Worm (Caenorhabditis elegans) whole organism, L3 larva: ENCODE measurements around the gene srt-45.

ENCODE experiments used
- R02D3.7 ChIP-seq: fragments of 150-350 bp; optimal IDR thresholded peaks from 2 replicates; lab custom pipeline; 2014; ENCODE audit warnings: missing biosample characterization, missing genetic modification characterization
- ZK546.5 ChIP-seq: sonication (generic microtip); optimal IDR thresholded peaks from 2 replicates; lab custom pipeline; 2017; ENCODE audit warnings: missing biosample characterization, missing genetic modification characterization
- aly-2 ChIP-seq: fragments of 150-350 bp; optimal IDR thresholded peaks from 2 replicates; lab custom pipeline; 2014; ENCODE audit warnings: missing biosample characterization, missing genetic modification characterization
- ceh-16 ChIP-seq: sonication (generic microtip); optimal IDR thresholded peaks from 2 replicates; lab custom pipeline; 2017; ENCODE audit warnings: missing biosample characterization, missing genetic modification characterization
- ceh-28 ChIP-seq: fragments of 150-350 bp; optimal IDR thresholded peaks from 2 replicates; lab custom pipeline; 2014; ENCODE audit warnings: missing biosample characterization, missing genetic modification reagents, missing genetic modification characterization
- ceh-9 ChIP-seq: sonication (generic microtip); optimal IDR thresholded peaks from 2 replicates; lab custom pipeline; 2018; ENCODE audit warnings: missing biosample characterization, missing genetic modification characterization
- daf-12 ChIP-seq: fragments of 150-350 bp; optimal IDR thresholded peaks from 2 replicates; lab custom pipeline; 2014; ENCODE audit warnings: missing biosample characterization, missing genetic modification reagents, missing genetic modification characterization
- egl-27 ChIP-seq: sonication (generic microtip); optimal IDR thresholded peaks from 4 replicates; lab custom pipeline; 2017; ENCODE audit warnings: missing biosample characterization, missing genetic modification reagents, missing genetic modification characterization
- egl-5 ChIP-seq: fragments of 150-350 bp; optimal IDR thresholded peaks from 2 replicates; lab custom pipeline; 2017; ENCODE audit warnings: missing biosample characterization, missing genetic modification reagents, missing genetic modification characterization, inconsistent platforms
- elt-1 ChIP-seq: fragments of 150-350 bp; optimal IDR thresholded peaks from 2 replicates; lab custom pipeline; 2014; ENCODE audit warnings: missing biosample characterization, missing genetic modification characterization
- elt-3 ChIP-seq, 3 experiments: fragments of 150-350 bp in 1 of 3; sonication (generic microtip) in 2 of 3; optimal IDR thresholded peaks; 2 replicates in 2 of 3; 4 replicates in 1 of 3; lab custom pipeline; 2014 to 2017; ENCODE audit warnings: missing biosample characterization in 3 of 3, missing genetic modification characterization in 3 of 3
- fkh-10 ChIP-seq: sonication (generic microtip); optimal IDR thresholded peaks from 2 replicates; lab custom pipeline; 2017; ENCODE audit warnings: missing biosample characterization, missing genetic modification reagents, missing genetic modification characterization
- fkh-2 ChIP-seq: fragments of 150-350 bp; optimal IDR thresholded peaks from 2 replicates; lab custom pipeline; 2014; ENCODE audit warnings: missing biosample characterization, missing genetic modification reagents, missing genetic modification characterization
- fos-1 ChIP-seq: fragments of 150-350 bp; optimal IDR thresholded peaks from 2 replicates; lab custom pipeline; 2014; ENCODE audit warnings: missing biosample characterization, missing genetic modification characterization
- hmg-11 ChIP-seq: sonication (generic microtip); optimal IDR thresholded peaks from 2 replicates; lab custom pipeline; 2016; ENCODE audit warnings: missing genetic modification characterization, missing compliant biosample characterization
- jun-1 ChIP-seq: fragments of 150-350 bp; optimal IDR thresholded peaks from 2 replicates; lab custom pipeline; 2014; ENCODE audit warnings: missing biosample characterization, missing genetic modification reagents, missing genetic modification characterization
- lin-15B ChIP-seq: fragments of 150-350 bp; optimal IDR thresholded peaks from 2 replicates; lab custom pipeline; 2014; ENCODE audit warnings: missing biosample characterization, missing genetic modification characterization
- mml-1 ChIP-seq: fragments of 150-350 bp; sonication (generic microtip); optimal IDR thresholded peaks from 3 replicates; lab custom pipeline; 2014; ENCODE audit warnings: missing biosample characterization, missing genetic modification characterization
- nfya-1 ChIP-seq: sonication (generic microtip); optimal IDR thresholded peaks from 2 replicates; lab custom pipeline; 2017; ENCODE audit warnings: missing genetic modification characterization, mild to moderate bottlenecking, missing compliant biosample characterization, antibody characterized with exemption, moderate library complexity; ENCODE audit not compliant: insufficient read depth
- nhr-11 ChIP-seq: fragments of 150-350 bp; optimal IDR thresholded peaks from 2 replicates; lab custom pipeline; 2014; ENCODE audit warnings: missing biosample characterization, missing genetic modification characterization
- nhr-12 ChIP-seq: fragments of 150-350 bp; optimal IDR thresholded peaks from 2 replicates; lab custom pipeline; 2014; ENCODE audit warnings: missing biosample characterization, missing genetic modification characterization
- nhr-23 ChIP-seq: fragments of 150-350 bp; optimal IDR thresholded peaks from 2 replicates; lab custom pipeline; 2014; ENCODE audit warnings: missing biosample characterization, missing genetic modification reagents, missing genetic modification characterization
- nhr-28 ChIP-seq: fragments of 150-350 bp; optimal IDR thresholded peaks from 2 replicates; lab custom pipeline; 2014; ENCODE audit warnings: missing biosample characterization, missing genetic modification characterization
- nhr-43 ChIP-seq: sonication (generic microtip); optimal IDR thresholded peaks from 2 replicates; lab custom pipeline; 2016; ENCODE audit warnings: mild to moderate bottlenecking, missing genetic modification characterization, missing compliant biosample characterization; ENCODE audit not compliant: poor library complexity, severe bottlenecking
- nhr-76 ChIP-seq: fragments of 150-350 bp; sonication (generic microtip); optimal IDR thresholded peaks from 5 replicates; lab custom pipeline; 2014; ENCODE audit warnings: missing biosample characterization, missing genetic modification characterization
- nhr-77 ChIP-seq: fragments of 150-350 bp; optimal IDR thresholded peaks from 2 replicates; lab custom pipeline; 2014; ENCODE audit warnings: missing biosample characterization, missing genetic modification characterization
- pha-4 ChIP-seq: fragments of 150-350 bp; optimal IDR thresholded peaks from 2 replicates; lab custom pipeline; 2014; ENCODE audit warnings: missing biosample characterization, missing genetic modification reagents, missing genetic modification characterization
- pqm-1 ChIP-seq: fragments of 150-350 bp; optimal IDR thresholded peaks from 2 replicates; lab custom pipeline; 2017; ENCODE audit warnings: missing biosample characterization, missing genetic modification characterization, inconsistent platforms
- skn-1 ChIP-seq: fragments of 150-350 bp; optimal IDR thresholded peaks from 2 replicates; lab custom pipeline; 2014; ENCODE audit warnings: missing biosample characterization, missing genetic modification characterization
- snpc-4 ChIP-seq: fragments of 150-350 bp; optimal IDR thresholded peaks from 2 replicates; lab custom pipeline; 2014; ENCODE audit warnings: missing biosample characterization, missing genetic modification characterization
- tbx-2 ChIP-seq: sonication (generic microtip); optimal IDR thresholded peaks from 2 replicates; lab custom pipeline; 2016; ENCODE audit warnings: mild to moderate bottlenecking, missing genetic modification characterization, missing compliant biosample characterization
- unc-39 ChIP-seq: sonication (generic microtip); optimal IDR thresholded peaks from 4 replicates; lab custom pipeline; 2017; ENCODE audit warnings: missing biosample characterization, missing genetic modification characterization
- unc-62 ChIP-seq: fragments of 150-350 bp; sonication (generic microtip); optimal IDR thresholded peaks from 4 replicates; lab custom pipeline; 2014; ENCODE audit warnings: missing biosample characterization, missing genetic modification reagents, missing genetic modification characterization
- zag-1 ChIP-seq: fragments of 150-350 bp; optimal IDR thresholded peaks from 2 replicates; lab custom pipeline; 2014; ENCODE audit warnings: missing biosample characterization, missing genetic modification characterization
- ztf-11 ChIP-seq: fragments of 150-350 bp; optimal IDR thresholded peaks from 2 replicates; lab custom pipeline; 2014; ENCODE audit warnings: missing biosample characterization, missing genetic modification characterization
- ztf-4 ChIP-seq: fragments of 150-350 bp; optimal IDR thresholded peaks from 2 replicates; lab custom pipeline; 2014; ENCODE audit warnings: missing biosample characterization, missing genetic modification characterization

Gene srt-45

ce11 chrV:19805548-19805947 lies 21.6 kb downstream of the srt-45 start:
- TF ChIP-seq nhr-11 = no peak
- no peak for TF ChIP-seq unc-39
- TF ChIP-seq elt-3 (tag; optimal IDR thresholded peaks at IDR 0.05; lab: Kevin White, UChicago) = no peak
- TF ChIP-seq pha-4 (tag; lab: Kevin White, UChicago) = no peak
- no peak for TF ChIP-seq ceh-16 (tag; lab: Kevin White, UChicago)
- TF ChIP-seq nhr-76 (tag; lab: Kevin White, UChicago) = no peak
- no peak for TF ChIP-seq R02D3.7
- TF ChIP-seq, all 47 proteins: peak for 0

ce11 chrV:19814833-19815232 lies 30.9 kb downstream of the srt-45 start, which contains the start of gene daf-28:
Gene daf-28, plus strand, starts transcription at chrV:19815133.
- TF ChIP-seq ztf-11 (no peak), fos-1 (tag; lab: Kevin White, UChicago) (no peak), tbx-2 (tag; lab: Kevin White, UChicago) (no peak), ZK546.5 (tag; lab: Kevin White, UChicago) (no peak), ceh-16 (tag; lab: Kevin White, UChicago) (no peak), elt-1 (tag; lab: Kevin White, UChicago) (no peak), unc-62 (GFP tag; lab: Kevin White, UChicago) (no peak), unc-39 (no peak)
- TF ChIP-seq, all 47 proteins: peak for 0

ce11 chrV:19820178-19820577 lies 36.2 kb downstream of the srt-45 start:
- TF ChIP-seq fkh-10 (GFP tag; lab: Kevin White, UChicago) (no peak), nhr-23 (tag; lab: Kevin White, UChicago) (no peak), nhr-28 (no peak), egl-5 (tag; lab: Kevin White, UChicago) (no peak), unc-39 (no peak), ceh-9 (tag; lab: Kevin White, UChicago) (no peak), aly-2 (tag; lab: Kevin White, UChicago) (no peak), snpc-4 (no peak), fkh-2 (tag; lab: Kevin White, UChicago) (no peak), egl-27 (tag; lab: Kevin White, UChicago) (no peak)

ce11 chrV:19822093-19822492 lies 38.2 kb downstream of the srt-45 start, which contains the start of gene Y116F11B.17:
Gene Y116F11B.17, minus strand, starts transcription at chrV:19822193.
- TF ChIP-seq pha-4 (tag; lab: Kevin White, UChicago) = no peak
- TF ChIP-seq jun-1 = no peak
- no peak for TF ChIP-seq ztf-4
- TF ChIP-seq nfya-1 = no peak
- no peak for TF ChIP-seq nhr-23 (tag; lab: Kevin White, UChicago)
- no peak for TF ChIP-seq mml-1 (tag; lab: Kevin White, UChicago)
- no peak for TF ChIP-seq nhr-77 (tag; lab: Kevin White, UChicago)
- no peak for TF ChIP-seq lin-15B (tag; lab: Kevin White, UChicago)
- no peak for TF ChIP-seq ceh-16 (tag; lab: Kevin White, UChicago)
- no peak for TF ChIP-seq aly-2 (tag; lab: Kevin White, UChicago)
- TF ChIP-seq fos-1 (tag; lab: Kevin White, UChicago) = no peak
- no peak for TF ChIP-seq daf-12
- TF ChIP-seq nhr-76 (tag; lab: Kevin White, UChicago) = no peak

- TF ChIP-seq snpc-4 (no peak), elt-3 (tag; optimal IDR thresholded peaks at IDR 0.05; lab: Kevin White, UChicago) (no peak), daf-12 (no peak)
Observed at ce11 chrV:19827481-19827880, 43.6 kb downstream of the srt-45 start.

- TF ChIP-seq nfya-1 (no peak), mml-1 (tag; lab: Kevin White, UChicago) (no peak), ceh-16 (tag; lab: Kevin White, UChicago) (no peak), zag-1 (tag; lab: Kevin White, UChicago) (no peak), nhr-28 (no peak), hmg-11 (tag; lab: Kevin White, UChicago) (no peak), ceh-28 (tag; lab: Kevin White, UChicago) (no peak), egl-27 (tag; lab: Kevin White, UChicago) (no peak), nhr-43 (tag; lab: Kevin White, UChicago) (no peak), nhr-11 (no peak), skn-1 (tag; lab: Kevin White, UChicago) (no peak), nhr-12 (tag; lab: Kevin White, UChicago) (no peak), daf-12 (no peak), egl-5 (tag; lab: Kevin White, UChicago) (no peak), pqm-1 (tag; lab: Kevin White, UChicago) (no peak)
Observed at ce11 chrV:19829225-19829624, 45.3 kb downstream of the srt-45 start.
